Worm (Caenorhabditis elegans): ENCODE results near the gene nhr-50.

ce11 chrV:16009564-16009963 is 9.1 kb upstream of the nhr-50 start, which contains the start of gene str-233:
- no peak for TF ChIP-seq ceh-31 (tag; optimal IDR thresholded peaks at IDR 0.05)
- TF ChIP-seq ama-1 (optimal IDR thresholded peaks at IDR 0.05) = no peak
- TF ChIP-seq fkh-10 (GFP tag; optimal IDR thresholded peaks at IDR 0.05) = no peak
- no peak for TF ChIP-seq nfya-1 (tag; optimal IDR thresholded peaks at IDR 0.05)
- no peak for TF ChIP-seq madf-2 (tag; optimal IDR thresholded peaks at IDR 0.05)
- no peak for TF ChIP-seq ztf-16 (tag; optimal IDR thresholded peaks at IDR 0.05)

All from whole organism, late embryonic.